Fruit fly (Drosophila melanogaster): Measurements from ENCODE around the gene Trp1.

Trp1 gene

dm6 chr2L:10057236-10057635 lies 48.1 kb downstream of the Trp1 start (continued):
- peak; percentile 71 for TF ChIP-seq Mrtf (GFP tag; IDR thresholded peaks at IDR 0.05)
- TF ChIP-seq GATAe (GFP tag; conservative IDR thresholded peaks at IDR 0.05): no peak
- no peak for TF ChIP-seq kni (GFP tag; optimal IDR thresholded peaks at IDR 0.05)
- no peak for TF ChIP-seq prd (optimal IDR thresholded peaks at IDR 0.05)
- peak; percentile 93 for TF ChIP-seq prd (GFP tag; IDR thresholded peaks at IDR 0.05)
- TF ChIP-seq CG32767 (GFP tag; IDR thresholded peaks at IDR 0.05): peak; percentile 67
- peak; percentile 88 for TF ChIP-seq Awh (GFP tag; IDR thresholded peaks at IDR 0.05)
- TF ChIP-seq corto (GFP tag; optimal IDR thresholded peaks at IDR 0.05): peak; percentile 77
- no peak for TF ChIP-seq CG2129 (GFP tag; IDR thresholded peaks at IDR 0.05; ENCODE audit: partially characterized antibody)
- TF ChIP-seq Abd-B (GFP tag; optimal IDR thresholded peaks at IDR 0.05): peak; percentile 75
- no peak for TF ChIP-seq CG7271 (tag; optimal IDR thresholded peaks at IDR 0.05)
- peak; percentile 81; the same call in 2 of the 3 replicates for TF ChIP-seq CG3726 (GFP tag; IDR thresholded peaks at IDR 0.05)
- peak; percentile 76 for TF ChIP-seq Xbp1 (GFP tag; optimal IDR thresholded peaks at IDR 0.05)
- no peak for TF ChIP-seq Taf1 (GFP tag; IDR thresholded peaks at IDR 0.05)
- peak; percentile 67 for TF ChIP-seq gsb-n (tag; optimal IDR thresholded peaks at IDR 0.05)
- peak; percentile 67 for TF ChIP-seq CG33213 (GFP tag; optimal IDR thresholded peaks at IDR 0.05)
- TF ChIP-seq Trl (optimal IDR thresholded peaks at IDR 0.05): no peak
- TF ChIP-seq Trl (GFP tag; optimal IDR thresholded peaks at IDR 0.05): peak; percentile 79
- no peak for TF ChIP-seq CG17186 (GFP tag; optimal IDR thresholded peaks at IDR 0.05)
- 0 out of 3 replicates have a peak, but pooled peaks have one; percentile 13 for TF ChIP-seq CG6791 (GFP tag; IDR thresholded peaks at IDR 0.05; ENCODE audit: partially characterized antibody)
- TF ChIP-seq p53 (GFP tag; optimal IDR thresholded peaks at IDR 0.05): no peak
- TF ChIP-seq ems (GFP tag; optimal IDR thresholded peaks at IDR 0.05): peak; percentile 54
- TF ChIP-seq CG18262 (tag; optimal IDR thresholded peaks at IDR 0.05): peak; percentile 87
- TF ChIP-seq dati (GFP tag; IDR thresholded peaks at IDR 0.05): peak; percentile 77
- TF ChIP-seq CG10321 (GFP tag; IDR thresholded peaks at IDR 0.05): 0 out of 2 replicates have a peak, but pooled peaks have one; percentile 34
- TF ChIP-seq CG7963 (GFP tag; IDR thresholded peaks at IDR 0.05; ENCODE audit: partially characterized antibody): no peak
- TF ChIP-seq psq (GFP tag; optimal IDR thresholded peaks at IDR 0.05): peak; percentile 53
- TF ChIP-seq CG8359 (GFP tag; optimal IDR thresholded peaks at IDR 0.05; ENCODE audit: borderline replicate concordance): peak; percentile 42
- TF ChIP-seq CG7987 (GFP tag; optimal IDR thresholded peaks at IDR 0.05): no peak
- no peak for TF ChIP-seq Jarid2 (GFP tag; optimal IDR thresholded peaks at IDR 0.05)
- TF ChIP-seq chinmo (GFP tag; IDR thresholded peaks at IDR 0.05; ENCODE audit: partially characterized antibody): no peak
- TF ChIP-seq dpn (GFP tag; optimal IDR thresholded peaks at IDR 0.05): peak; percentile 62 to 75
- peak; percentile 91 for TF ChIP-seq vvl (GFP tag; IDR thresholded peaks at IDR 0.05)
- TF ChIP-seq chn (GFP tag; optimal IDR thresholded peaks at IDR 0.05): peak; percentile 80
- TF ChIP-seq cg (GFP tag; optimal IDR thresholded peaks at IDR 0.05): no peak
- TF ChIP-seq nom (GFP tag; optimal IDR thresholded peaks at IDR 0.05): peak; percentile 91
- peak; percentile 25 for TF ChIP-seq CG11398 (GFP tag; optimal IDR thresholded peaks at IDR 0.05)
- peak; percentile 63 for TF ChIP-seq CG30403 (GFP tag; optimal IDR thresholded peaks at IDR 0.05)
- TF ChIP-seq maf-S (GFP tag; optimal IDR thresholded peaks at IDR 0.05): peak; percentile 41
- peak; percentile 63 for TF ChIP-seq CG2202 (tag; optimal IDR thresholded peaks at IDR 0.05)
- TF ChIP-seq H2.0 (GFP tag; IDR thresholded peaks at IDR 0.05): peak; percentile 84
- TF ChIP-seq pb (GFP tag; optimal IDR thresholded peaks at IDR 0.05): peak; percentile 18
- peak; percentile 74 for TF ChIP-seq gt (GFP tag; IDR thresholded peaks at IDR 0.05)
- no peak for TF ChIP-seq Tbp (GFP tag; optimal IDR thresholded peaks at IDR 0.05)
- TF ChIP-seq sens-2 (GFP tag; IDR thresholded peaks at IDR 0.05): peak; percentile 76
- 0 out of 2 replicates have a peak, but pooled peaks have one; percentile 27 for TF ChIP-seq seq (GFP tag; IDR thresholded peaks at IDR 0.05)
- peak; percentile 49 for TF ChIP-seq Hr3 (GFP tag; optimal IDR thresholded peaks at IDR 0.05)
- no peak for TF ChIP-seq CG2116 (GFP tag; optimal IDR thresholded peaks at IDR 0.05)
- peak; percentile 21 for TF ChIP-seq ERR (GFP tag; optimal IDR thresholded peaks at IDR 0.05)
- peak; percentile 52 for TF ChIP-seq Dad (GFP tag; optimal IDR thresholded peaks at IDR 0.05)
- TF ChIP-seq insv (GFP tag; optimal IDR thresholded peaks at IDR 0.05): no peak
- TF ChIP-seq Aef1 (GFP tag; IDR thresholded peaks at IDR 0.05): peak; percentile 75
